Worm (Caenorhabditis elegans) whole organism, L1 larva: Measurements from ENCODE around the gene set-26.
A peak's percentile ranks its signal among the peaks of the same experiment; 100 is the strongest.

ENCODE experiments used
- C04F5.9 ChIP-seq: sonication (generic microtip); optimal IDR thresholded peaks from 2 replicates; lab custom pipeline; 2016; ENCODE audit warnings: missing genetic modification characterization, missing compliant biosample characterization
- C16A3.4 ChIP-seq: fragments of 150-350 bp; optimal IDR thresholded peaks from 2 replicates; lab custom pipeline; 2014; ENCODE audit warnings: missing biosample characterization, missing genetic modification characterization
- Y116A8C.19 ChIP-seq: sonication (generic microtip); optimal IDR thresholded peaks from 2 replicates; lab custom pipeline; 2016; ENCODE audit warnings: missing compliant biosample characterization, missing genetic modification characterization, borderline replicate concordance
- aha-1 ChIP-seq: fragments of 150-350 bp; optimal IDR thresholded peaks from 2 replicates; lab custom pipeline; 2014; ENCODE audit warnings: missing biosample characterization, missing genetic modification characterization
- alr-1 ChIP-seq: fragments of 200-800 bp; sonication (Bioruptor generic); optimal IDR thresholded peaks from 2 replicates; lab custom pipeline; 2018; ENCODE audit warnings: borderline replicate concordance, mild to moderate bottlenecking, missing genetic modification characterization, missing compliant biosample characterization
- aly-2 ChIP-seq: fragments of 150-350 bp; optimal IDR thresholded peaks from 2 replicates; lab custom pipeline; 2014; ENCODE audit warnings: missing biosample characterization, missing genetic modification characterization
- blmp-1 ChIP-seq: fragments of 150-350 bp; optimal IDR thresholded peaks from 2 replicates; lab custom pipeline; 2014; ENCODE audit warnings: missing biosample characterization, missing genetic modification characterization
- ceh-90 ChIP-seq: sonication (generic microtip); optimal IDR thresholded peaks from 2 replicates; lab custom pipeline; 2016; ENCODE audit warnings: missing genetic modification characterization, missing compliant biosample characterization
- ces-1 ChIP-seq: fragments of 150-350 bp; optimal IDR thresholded peaks from 2 replicates; lab custom pipeline; 2014; ENCODE audit warnings: missing biosample characterization, missing genetic modification reagents, missing genetic modification characterization
- egl-27 ChIP-seq, 2 experiments: fragments of 150-350 bp in 1 of 2; sonication (generic microtip); optimal IDR thresholded peaks; 3 replicates each; lab custom pipeline; 2017 to 2018; ENCODE audit warnings: missing biosample characterization in 2 of 2, missing genetic modification characterization in 2 of 2, missing genetic modification reagents in 2 of 2
- fkh-10 ChIP-seq: sonication (generic microtip); optimal IDR thresholded peaks from 2 replicates; lab custom pipeline; 2017; ENCODE audit warnings: missing biosample characterization, missing genetic modification reagents, missing genetic modification characterization
- fkh-8 ChIP-seq: sonication (generic microtip); optimal IDR thresholded peaks from 2 replicates; lab custom pipeline; 2016; ENCODE audit warnings: mild to moderate bottlenecking, missing genetic modification characterization, missing compliant biosample characterization
- grh-1 ChIP-seq: fragments of 200-800 bp; sonication (Bioruptor generic); IDR thresholded peaks from 2 replicates; pipeline ENCODE4 v1.3.6; 2022; ENCODE audit warnings: missing genetic modification reagents, missing genetic modification characterization, missing compliant biosample characterization
- hlh-17 ChIP-seq: fragments of 200-800 bp; sonication (Bioruptor generic); optimal IDR thresholded peaks from 2 replicates; lab custom pipeline; 2018; ENCODE audit warnings: missing genetic modification characterization, mild to moderate bottlenecking, missing compliant biosample characterization, moderate library complexity, borderline replicate concordance
- hlh-4 ChIP-seq: sonication (generic microtip); optimal IDR thresholded peaks from 2 replicates; lab custom pipeline; 2016; ENCODE audit warnings: mild to moderate bottlenecking, missing genetic modification characterization, missing compliant biosample characterization
- hpl-2 ChIP-seq: fragments of 150-350 bp; optimal IDR thresholded peaks from 2 replicates; lab custom pipeline; 2014; ENCODE audit warnings: missing biosample characterization, missing genetic modification reagents, missing genetic modification characterization
- irx-1 ChIP-seq: sonication (generic microtip); optimal IDR thresholded peaks from 2 replicates; lab custom pipeline; 2016; ENCODE audit warnings: missing genetic modification characterization, missing compliant biosample characterization
- lin-13 ChIP-seq: fragments of 150-350 bp; optimal IDR thresholded peaks from 2 replicates; lab custom pipeline; 2014; ENCODE audit warnings: missing biosample characterization, missing genetic modification reagents, missing genetic modification characterization
- lin-14 ChIP-seq: fragments of 200-800 bp; sonication (Bioruptor generic); optimal IDR thresholded peaks from 2 replicates; lab custom pipeline; 2018; ENCODE audit warnings: mild to moderate bottlenecking, missing genetic modification characterization, moderate library complexity, missing compliant biosample characterization
- lin-15B ChIP-seq: fragments of 150-350 bp; sonication (generic microtip); optimal IDR thresholded peaks from 3 replicates; lab custom pipeline; 2014; ENCODE audit warnings: missing biosample characterization, missing genetic modification characterization
- lin-39 ChIP-seq: fragments of 150-350 bp; optimal IDR thresholded peaks from 2 replicates; lab custom pipeline; 2014; ENCODE audit warnings: missing biosample characterization, missing genetic modification reagents, missing genetic modification characterization
- lir-3 ChIP-seq: sonication (generic microtip); optimal IDR thresholded peaks from 2 replicates; lab custom pipeline; 2016; ENCODE audit warnings: mild to moderate bottlenecking, missing genetic modification characterization, moderate library complexity, missing compliant biosample characterization; ENCODE audit not compliant: poor library complexity
- mab-9 ChIP-seq: fragments of 200-800 bp; sonication (Bioruptor generic); IDR thresholded peaks from 2 replicates; pipeline ENCODE4 v1.3.6; 2022; ENCODE audit warnings: missing genetic modification reagents, missing genetic modification characterization, missing compliant biosample characterization
- mdl-1 ChIP-seq, 2 experiments: fragments of 150-350 bp; optimal IDR thresholded peaks; 2 replicates each; lab custom pipeline; 2014 to 2017; ENCODE audit warnings: missing biosample characterization in 2 of 2, missing genetic modification characterization in 2 of 2, inconsistent platforms in 1 of 2
- mef-2 ChIP-seq: fragments of 150-350 bp; optimal IDR thresholded peaks from 2 replicates; lab custom pipeline; 2014; ENCODE audit warnings: missing biosample characterization, missing genetic modification characterization
- nhr-19 ChIP-seq: fragments of 200-800 bp; sonication (Bioruptor generic); conservative IDR thresholded peaks from 2 replicates; pipeline ENCODE4 v1.3.6; 2022; ENCODE audit warnings: missing genetic modification characterization, missing compliant biosample characterization
- nhr-20 ChIP-seq: sonication (generic microtip); optimal IDR thresholded peaks from 2 replicates; lab custom pipeline; 2016; ENCODE audit warnings: mild to moderate bottlenecking, missing genetic modification characterization, missing compliant biosample characterization
- nhr-28 ChIP-seq: fragments of 150-350 bp; optimal IDR thresholded peaks from 2 replicates; lab custom pipeline; 2014; ENCODE audit warnings: missing biosample characterization, missing genetic modification characterization
- nhr-76 ChIP-seq: sonication (generic microtip); optimal IDR thresholded peaks from 2 replicates; lab custom pipeline; 2017; ENCODE audit warnings: missing biosample characterization, missing genetic modification characterization
- nhr-84 ChIP-seq: sonication (generic microtip); optimal IDR thresholded peaks from 2 replicates; lab custom pipeline; 2017; ENCODE audit warnings: missing biosample characterization, missing genetic modification characterization
- nhr-85 ChIP-seq: sonication (generic microtip); peaks from one replicate; lab custom pipeline; 2016; ENCODE audit warnings: missing genetic modification characterization, inconsistent platforms, missing compliant biosample characterization
- pax-3 ChIP-seq: fragments of 200-800 bp; sonication (Bioruptor generic); optimal IDR thresholded peaks from 2 replicates; lab custom pipeline; 2018; ENCODE audit warnings: mild to moderate bottlenecking, missing genetic modification characterization, moderate library complexity, missing compliant biosample characterization
- pqm-1 ChIP-seq: sonication (generic microtip); optimal IDR thresholded peaks from 3 replicates; lab custom pipeline; 2017; ENCODE audit warnings: missing biosample characterization, missing genetic modification characterization
- rnt-1 ChIP-seq: sonication (generic microtip); optimal IDR thresholded peaks from 2 replicates; lab custom pipeline; 2016; ENCODE audit warnings: mild to moderate bottlenecking, missing genetic modification characterization, moderate library complexity, missing compliant biosample characterization
- snpc-4 ChIP-seq: fragments of 150-350 bp; optimal IDR thresholded peaks from 2 replicates; lab custom pipeline; 2014; ENCODE audit warnings: missing biosample characterization, missing genetic modification characterization
- snu-23 ChIP-seq: sonication (generic microtip); optimal IDR thresholded peaks from 2 replicates; lab custom pipeline; 2016; ENCODE audit warnings: missing genetic modification characterization, missing compliant biosample characterization
- unc-130 ChIP-seq: fragments of 150-350 bp; optimal IDR thresholded peaks from 2 replicates; lab custom pipeline; 2017; ENCODE audit warnings: missing biosample characterization, missing genetic modification characterization, inconsistent platforms
- unc-30 ChIP-seq: sonication (generic microtip); optimal IDR thresholded peaks from 2 replicates; lab custom pipeline; 2017; ENCODE audit warnings: missing biosample characterization, missing genetic modification characterization
- unc-86 ChIP-seq: sonication (generic microtip); optimal IDR thresholded peaks from 2 replicates; lab custom pipeline; 2016; ENCODE audit warnings: missing genetic modification characterization, missing compliant biosample characterization
- unc-98 ChIP-seq: fragments of 200-800 bp; sonication (Bioruptor generic); IDR thresholded peaks from 2 replicates; pipeline ENCODE4 v1.3.6; 2022; ENCODE audit warnings: missing genetic modification characterization, missing compliant biosample characterization
- vab-15 ChIP-seq: sonication (generic microtip); optimal IDR thresholded peaks from 2 replicates; lab custom pipeline; 2017; ENCODE audit warnings: missing genotype, mild to moderate bottlenecking, missing genetic modification characterization, missing compliant biosample characterization
- xbp-1 ChIP-seq: sonication (generic microtip); optimal IDR thresholded peaks from 2 replicates; lab custom pipeline; 2016; ENCODE audit warnings: missing genetic modification characterization, missing compliant biosample characterization
- zag-1 ChIP-seq: fragments of 150-350 bp; optimal IDR thresholded peaks from 2 replicates; lab custom pipeline; 2014; ENCODE audit warnings: missing biosample characterization, missing genetic modification characterization
- zip-4 ChIP-seq: fragments of 200-800 bp; sonication (Bioruptor generic); optimal IDR thresholded peaks from 2 replicates; lab custom pipeline; 2018; ENCODE audit warnings: mild to moderate bottlenecking, missing genetic modification characterization, moderate library complexity, missing compliant biosample characterization
- ztf-11 ChIP-seq, 2 experiments: sonication (generic microtip); optimal IDR thresholded peaks; 2 replicates each; lab custom pipeline; 2016 to 2017; ENCODE audit warnings: missing genetic modification characterization in 2 of 2, missing biosample characterization in 1 of 2, missing compliant biosample characterization in 1 of 2
- ztf-4 ChIP-seq: fragments of 150-350 bp; optimal IDR thresholded peaks from 2 replicates; lab custom pipeline; 2014; ENCODE audit warnings: missing biosample characterization, missing genetic modification characterization

Gene set-26

ce11 chrIV:16656232-16656631, 549 bp upstream of the set-26 start, which contains the start of gene tsr-2 (continued):
- TF ChIP-seq fkh-8 (tag; lab: Kevin White, UChicago) (peak; percentile 91), ces-1 (GFP tag; lab: Kevin White, UChicago) (no peak), hlh-17 (GFP tag; lab: Kevin White, UChicago) (no peak), nhr-84 (tag; lab: Kevin White, UChicago) (no peak), unc-86 (tag; lab: Kevin White, UChicago) (peak; percentile 89), xbp-1 (tag; lab: Kevin White, UChicago) (peak; percentile 91), nhr-76 (no peak), blmp-1 (tag; lab: Kevin White, UChicago) (peak; percentile 63), lir-3 (peak; percentile 75), unc-98 (GFP tag; lab: Robert Waterston, UW) (peak; percentile 70), mef-2 (tag; lab: Kevin White, UChicago) (peak; percentile 57), snu-23 (GFP tag; lab: Kevin White, UChicago) (peak; percentile 96), ztf-11 (tag; optimal IDR thresholded peaks at IDR 0.05; lab: Kevin White, UChicago) (peak in 1 of 2 experiments; percentile 66), zip-4 (peak; percentile 76), grh-1 (GFP tag; lab: Robert Waterston, UW) (peak; percentile 79), egl-27 (tag; optimal IDR thresholded peaks at IDR 0.05; lab: Kevin White, UChicago) (peak; percentile 33 to 47), Y116A8C.19 (no peak), nhr-19 (GFP tag; lab: Robert Waterston, UW) (peak; percentile 90), pax-3 (peak; percentile 82), unc-130 (tag; lab: Kevin White, UChicago) (peak; percentile 85), ztf-4 (tag; lab: Kevin White, UChicago) (peak; percentile 71), nhr-28 (no peak), pqm-1 (tag; lab: Kevin White, UChicago) (no peak), snpc-4 (peak; percentile 74), aly-2 (tag; lab: Kevin White, UChicago) (peak; percentile 69), fkh-10 (GFP tag; lab: Kevin White, UChicago) (peak; percentile 50), aha-1 (tag; lab: Kevin White, UChicago) (peak; percentile 20), hlh-4 (tag; lab: Kevin White, UChicago) (no peak), zag-1 (tag; lab: Kevin White, UChicago) (no peak), nhr-20 (tag; lab: Kevin White, UChicago) (peak; percentile 92), mdl-1 (tag; optimal IDR thresholded peaks at IDR 0.05; lab: Kevin White, UChicago) (peak in 1 of 2 experiments; percentile 88), nhr-85 (peak; percentile 93), C04F5.9 (tag; lab: Kevin White, UChicago) (peak; percentile 82), lin-13 (GFP tag; lab: Kevin White, UChicago) (peak; percentile 91), hpl-2 (peak; percentile 71), irx-1 (tag; lab: Kevin White, UChicago) (peak; percentile 79), C16A3.4 (peak; percentile 93), lin-14 (GFP tag; lab: Kevin White, UChicago) (peak; percentile 92), lin-39 (tag; lab: Kevin White, UChicago) (peak; percentile 76), alr-1 (tag; lab: Kevin White, UChicago) (no peak), unc-30 (tag; lab: Kevin White, UChicago) (no peak), mab-9 (GFP tag; lab: Robert Waterston, UW) (peak; percentile 77), lin-15B (tag; lab: Kevin White, UChicago) (peak; percentile 85), ceh-90 (peak; percentile 10), rnt-1 (peak; percentile 95), vab-15 (peak; percentile 14)
- TF ChIP-seq, all 84 proteins: peak for 65
